Worm (Caenorhabditis elegans) whole organism, mixed stage, embryonic: ENCODE results near the gene F08F8.9.

Experiments
- M03D4.4 ChIP-seq: sonication (generic microtip); optimal IDR thresholded peaks from 2 replicates; lab custom pipeline; 2017; ENCODE audit warnings: mild to moderate bottlenecking, missing genetic modification characterization, missing compliant biosample characterization
- blmp-1 ChIP-seq: fragments of 150-350 bp; optimal IDR thresholded peaks from 2 replicates; lab custom pipeline; 2014; ENCODE audit warnings: missing biosample characterization, missing genetic modification characterization
- ceh-39 ChIP-seq: fragments of 150-350 bp; optimal IDR thresholded peaks from 2 replicates; lab custom pipeline; 2014; ENCODE audit warnings: missing biosample characterization, missing genetic modification characterization
- ceh-43 ChIP-seq: fragments of 200-800 bp; sonication (Bioruptor generic); optimal IDR thresholded peaks from 2 replicates; lab custom pipeline; 2018; ENCODE audit warnings: mild to moderate bottlenecking, missing genetic modification characterization, moderate library complexity, missing compliant biosample characterization
- ceh-83 ChIP-seq: fragments of 200-800 bp; sonication (Bioruptor generic); optimal IDR thresholded peaks from 2 replicates; lab custom pipeline; 2018; ENCODE audit warnings: mild to moderate bottlenecking, missing genetic modification characterization, missing compliant biosample characterization
- ces-1 ChIP-seq: fragments of 150-350 bp; optimal IDR thresholded peaks from 2 replicates; lab custom pipeline; 2014; ENCODE audit warnings: missing biosample characterization, missing genetic modification reagents, missing genetic modification characterization
- cnd-1 ChIP-seq: fragments of 200-800 bp; sonication (Bioruptor generic); optimal IDR thresholded peaks from 2 replicates; lab custom pipeline; 2018; ENCODE audit warnings: mild to moderate bottlenecking, missing genetic modification characterization, missing compliant biosample characterization
- drap-1 ChIP-seq: fragments of 200-800 bp; sonication (Bioruptor generic); optimal IDR thresholded peaks from 3 replicates; lab custom pipeline; 2018; ENCODE audit warnings: mild to moderate bottlenecking, missing genetic modification characterization, missing compliant biosample characterization
- elt-1 ChIP-seq: sonication (generic microtip); optimal IDR thresholded peaks from 2 replicates; lab custom pipeline; 2017; ENCODE audit warnings: missing genetic modification characterization, mild to moderate bottlenecking, missing compliant biosample characterization, antibody characterized with exemption, moderate library complexity, borderline replicate concordance; ENCODE audit not compliant: insufficient read depth
- elt-3 ChIP-seq: fragments of 150-350 bp; optimal IDR thresholded peaks from 2 replicates; lab custom pipeline; 2014; ENCODE audit warnings: missing biosample characterization, missing genetic modification characterization
- flh-1 ChIP-seq: fragments of 200-800 bp; sonication (Bioruptor generic); optimal IDR thresholded peaks from 2 replicates; lab custom pipeline; 2018; ENCODE audit warnings: mild to moderate bottlenecking, missing genetic modification characterization, moderate library complexity, missing compliant biosample characterization
- ham-2 ChIP-seq: fragments of 200-800 bp; sonication (Bioruptor generic); optimal IDR thresholded peaks from 2 replicates; lab custom pipeline; 2018; ENCODE audit warnings: mild to moderate bottlenecking, missing genetic modification characterization, missing compliant biosample characterization
- hlh-1 ChIP-seq: fragments of 150-350 bp; optimal IDR thresholded peaks from 2 replicates; lab custom pipeline; 2014; ENCODE audit warnings: missing biosample characterization, missing genetic modification reagents, missing genetic modification characterization
- lin-13 ChIP-seq: fragments of 150-350 bp; optimal IDR thresholded peaks from 2 replicates; lab custom pipeline; 2014; ENCODE audit warnings: missing biosample characterization, missing genetic modification characterization
- lin-32 ChIP-seq: fragments of 200-800 bp; sonication (Bioruptor generic); optimal IDR thresholded peaks from 2 replicates; lab custom pipeline; 2018; ENCODE audit warnings: mild to moderate bottlenecking, missing genetic modification characterization, missing compliant biosample characterization
- lsy-2 ChIP-seq: fragments of 150-350 bp; optimal IDR thresholded peaks from 2 replicates; lab custom pipeline; 2014; ENCODE audit warnings: missing biosample characterization, missing genetic modification characterization
- mab-5 ChIP-seq: fragments of 150-350 bp; optimal IDR thresholded peaks from 2 replicates; lab custom pipeline; 2014; ENCODE audit warnings: missing biosample characterization, missing genetic modification characterization
- mep-1 ChIP-seq: fragments of 150-350 bp; optimal IDR thresholded peaks from 2 replicates; lab custom pipeline; 2017; ENCODE audit warnings: missing biosample characterization, missing genetic modification reagents, missing genetic modification characterization, inconsistent platforms
- nhr-12 ChIP-seq: fragments of 150-350 bp; optimal IDR thresholded peaks from 2 replicates; lab custom pipeline; 2014; ENCODE audit warnings: missing biosample characterization, missing genetic modification characterization
- nhr-237 ChIP-seq: fragments of 150-350 bp; optimal IDR thresholded peaks from 2 replicates; lab custom pipeline; 2014; ENCODE audit warnings: missing biosample characterization, missing genetic modification characterization
- nhr-28 ChIP-seq: fragments of 150-350 bp; optimal IDR thresholded peaks from 2 replicates; lab custom pipeline; 2014; ENCODE audit warnings: missing biosample characterization, missing genetic modification characterization
- nhr-76 ChIP-seq: sonication (generic microtip); optimal IDR thresholded peaks from 2 replicates; lab custom pipeline; 2017; ENCODE audit warnings: missing biosample characterization, missing genetic modification characterization
- pha-4 ChIP-seq: fragments of 150-350 bp; optimal IDR thresholded peaks from 2 replicates; lab custom pipeline; 2018; ENCODE audit warnings: missing biosample characterization, missing genetic modification reagents, missing genetic modification characterization
- snpc-4 ChIP-seq: fragments of 150-350 bp; optimal IDR thresholded peaks from 2 replicates; lab custom pipeline; 2014; ENCODE audit warnings: missing biosample characterization, missing genetic modification characterization
- tbx-8 ChIP-seq: fragments of 200-800 bp; sonication (Bioruptor generic); optimal IDR thresholded peaks from 2 replicates; lab custom pipeline; 2018; ENCODE audit warnings: mild to moderate bottlenecking, missing genetic modification characterization, moderate library complexity, missing compliant biosample characterization
- unc-120 ChIP-seq: sonication (generic microtip); optimal IDR thresholded peaks from 2 replicates; lab custom pipeline; 2017; ENCODE audit warnings: missing genetic modification characterization, missing compliant biosample characterization; ENCODE audit not compliant: poor library complexity, severe bottlenecking
- unc-39 ChIP-seq: fragments of 150-350 bp; optimal IDR thresholded peaks from 2 replicates; lab custom pipeline; 2014; ENCODE audit warnings: missing biosample characterization, missing genetic modification characterization
- unc-62 ChIP-seq: fragments of 150-350 bp; optimal IDR thresholded peaks from 2 replicates; lab custom pipeline; 2014; ENCODE audit warnings: missing biosample characterization, missing genetic modification reagents, missing genetic modification characterization
- zip-8 ChIP-seq: fragments of 150-350 bp; optimal IDR thresholded peaks from 2 replicates; lab custom pipeline; 2014; ENCODE audit warnings: missing biosample characterization, missing genetic modification characterization
- ztf-11 ChIP-seq: fragments of 150-350 bp; optimal IDR thresholded peaks from 2 replicates; lab custom pipeline; 2014; ENCODE audit warnings: missing biosample characterization, missing genetic modification characterization

Gene F08F8.9

ce11 chrIII:7319390-7319789, 34.4 kb downstream of the F08F8.9 start, which contains the start of gene F56C9.8:
Gene F56C9.8, minus strand, starts transcription at chrIII:7319509.
- no peak for TF ChIP-seq blmp-1
- TF ChIP-seq nhr-28 (tag; lab: Kevin White, UChicago) = no peak
- no peak for TF ChIP-seq mab-5 (tag; lab: Kevin White, UChicago)
- TF ChIP-seq elt-3 (tag; lab: Kevin White, UChicago) = no peak
- no peak for TF ChIP-seq ceh-83 (GFP tag; lab: Kevin White, UChicago)
- no peak for TF ChIP-seq nhr-76 (tag; lab: Kevin White, UChicago)
- no peak for TF ChIP-seq lin-32
- no peak for TF ChIP-seq ces-1 (GFP tag; lab: Kevin White, UChicago)
- TF ChIP-seq cnd-1 (tag; lab: Kevin White, UChicago) = no peak
- TF ChIP-seq tbx-8 (GFP tag; lab: Kevin White, UChicago) = no peak

- TF ChIP-seq tbx-8 (GFP tag; lab: Kevin White, UChicago) = no peak
- TF ChIP-seq pha-4 (tag; lab: Kevin White, UChicago) = peak; percentile 83
- TF ChIP-seq, all 35 proteins: peak for 1
These were observed 36.4 kb downstream of the F08F8.9 start for ce11 chrIII:7317354-7317753.

- no peak for TF ChIP-seq nhr-237 (tag; lab: Kevin White, UChicago)
- TF ChIP-seq unc-62 (GFP tag; lab: Kevin White, UChicago) = no peak
- no peak for TF ChIP-seq hlh-1 (tag; lab: Kevin White, UChicago)
- no peak for TF ChIP-seq tbx-8 (GFP tag; lab: Kevin White, UChicago)
- no peak for TF ChIP-seq ceh-43 (GFP tag; lab: Kevin White, UChicago)
- TF ChIP-seq ces-1 (GFP tag; lab: Kevin White, UChicago) = no peak
- TF ChIP-seq, all 35 proteins: peak for 0
These were observed 38.7 kb downstream of the F08F8.9 start, which contains the start of gene nspg-6 for ce11 chrIII:7314927-7315547. Gene nspg-6, minus strand, starts transcription at chrIII:7314977.

DNA sequence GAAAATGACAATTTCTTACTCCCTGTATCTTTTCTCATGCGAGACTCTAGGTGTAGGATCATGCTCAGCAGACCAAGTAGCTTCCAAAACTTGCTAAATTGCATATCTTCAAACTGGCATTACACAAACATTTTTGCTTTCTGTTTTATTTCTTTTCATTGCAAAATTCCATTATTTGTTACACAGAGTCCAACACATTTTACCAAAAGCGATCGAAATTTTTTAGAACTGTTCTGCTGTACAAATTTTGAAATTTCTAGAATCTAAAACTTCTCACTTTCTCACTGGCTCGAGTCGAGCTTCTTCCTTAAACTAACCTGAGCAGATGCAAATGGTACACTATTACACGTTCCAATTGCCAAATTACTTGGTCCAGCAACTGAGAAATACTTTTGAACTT, 39.3 kb downstream of the F08F8.9 start:
- TF ChIP-seq zip-8 (tag; lab: Kevin White, UChicago) (no peak), nhr-76 (tag; lab: Kevin White, UChicago) (no peak), nhr-237 (tag; lab: Kevin White, UChicago) (no peak), elt-1 (tag; lab: Kevin White, UChicago) (no peak), nhr-28 (tag; lab: Kevin White, UChicago) (no peak), pha-4 (tag; lab: Kevin White, UChicago) (no peak), elt-3 (tag; lab: Kevin White, UChicago) (no peak), unc-120 (tag; lab: Kevin White, UChicago) (no peak), ceh-83 (GFP tag; lab: Kevin White, UChicago) (no peak), mab-5 (tag; lab: Kevin White, UChicago) (no peak), cnd-1 (tag; lab: Kevin White, UChicago) (no peak), nhr-12 (no peak), flh-1 (no peak), snpc-4 (no peak), ham-2 (GFP tag; lab: Kevin White, UChicago) (no peak), lsy-2 (tag; lab: Kevin White, UChicago) (no peak), blmp-1 (no peak), ceh-39 (tag; lab: Kevin White, UChicago) (no peak), tbx-8 (GFP tag; lab: Kevin White, UChicago) (no peak), lin-13 (no peak)

DNA sequence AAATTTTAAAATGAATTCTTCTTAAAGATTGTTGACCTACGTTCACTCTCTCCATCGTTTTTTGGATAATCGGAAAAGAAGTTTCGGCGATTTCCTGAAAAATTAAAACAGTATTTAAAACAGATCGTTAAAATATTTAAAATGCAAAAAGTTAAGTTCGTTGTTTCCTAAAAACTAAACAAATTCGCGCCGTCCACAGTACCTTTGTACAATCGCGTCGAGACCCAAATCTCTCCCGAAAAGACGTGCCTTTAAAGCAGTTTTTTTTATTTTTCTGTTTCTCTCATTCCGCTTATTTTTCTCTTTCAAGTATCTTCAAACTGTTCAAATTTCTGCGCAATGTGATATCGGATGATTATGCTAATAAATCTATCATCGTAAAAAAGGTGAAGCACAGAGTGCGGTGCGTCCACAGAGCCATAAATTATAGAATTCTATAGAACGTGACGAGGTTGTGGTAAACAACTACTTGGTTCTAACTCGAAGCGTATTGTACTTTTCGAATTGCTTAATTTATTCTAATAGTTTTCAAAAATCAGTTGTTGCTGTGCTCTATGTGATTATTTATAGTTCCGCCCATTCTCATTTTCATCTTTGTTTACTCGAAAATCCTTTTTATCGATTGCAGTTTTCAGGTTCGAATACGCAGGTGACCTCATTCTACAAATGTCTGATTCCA, 43.0 kb downstream of the F08F8.9 start, which contains the start of the genes F56C9.6 and F56C9.3:
Gene F56C9.6 (minus strand): TSS at position 112 of the 679 bp plus-strand sequence.
Gene F56C9.3 (plus strand): TSS at position 629 of the 679 bp plus-strand sequence.
- TF ChIP-seq ceh-83 (GFP tag; lab: Kevin White, UChicago) (no peak), blmp-1 (no peak), drap-1 (GFP tag; lab: Kevin White, UChicago) (no peak), ham-2 (GFP tag; lab: Kevin White, UChicago) (no peak), nhr-12 (no peak), nhr-237 (tag; lab: Kevin White, UChicago) (no peak), elt-3 (tag; lab: Kevin White, UChicago) (no peak), mep-1 (tag; lab: Kevin White, UChicago) (no peak), snpc-4 (no peak), M03D4.4 (tag; lab: Kevin White, UChicago) (no peak), elt-1 (tag; lab: Kevin White, UChicago) (no peak), ces-1 (GFP tag; lab: Kevin White, UChicago) (no peak), unc-62 (GFP tag; lab: Kevin White, UChicago) (no peak), nhr-28 (tag; lab: Kevin White, UChicago) (no peak), mab-5 (tag; lab: Kevin White, UChicago) (no peak), lsy-2 (tag; lab: Kevin White, UChicago) (no peak), ztf-11 (tag; lab: Kevin White, UChicago) (no peak), hlh-1 (tag; lab: Kevin White, UChicago) (no peak), unc-39 (tag; lab: Kevin White, UChicago) (no peak)
- TF ChIP-seq, all 35 proteins: peak for 0
